Worm (Caenorhabditis elegans): ENCODE results near the gene T07A9.12.
A peak's percentile ranks its signal among the peaks of the same experiment; 100 is the strongest.

ce11 chrIV:408892-409291 is 1.8 kb upstream of the T07A9.12 start:
- TF ChIP-seq fos-1 (tag; optimal IDR thresholded peaks at IDR 0.05), result no peak
- no peak for TF ChIP-seq swsn-7 (tag; optimal IDR thresholded peaks at IDR 0.05)
- no peak for TF ChIP-seq zag-1 (tag; optimal IDR thresholded peaks at IDR 0.05)
- no peak for TF ChIP-seq ces-1 (GFP tag; optimal IDR thresholded peaks at IDR 0.05)
- no peak for TF ChIP-seq snu-23 (GFP tag; optimal IDR thresholded peaks at IDR 0.05)
- TF ChIP-seq elt-2 (tag; optimal IDR thresholded peaks at IDR 0.05), result peak; percentile 28
- no peak for TF ChIP-seq lin-39 (tag; optimal IDR thresholded peaks at IDR 0.05)

Data from whole organism, L1 larva.